Worm (Caenorhabditis elegans): ENCODE results near the gene trf-1.

trf-1 gene

ce11 chrIII:13464493-13465362, 34.5 kb downstream of the trf-1 start, which contains the start of gene kel-3 (continued):
- TF ChIP-seq tlf-1 (GFP tag; optimal IDR thresholded peaks at IDR 0.05) (peak; percentile 97), hmg-20 (GFP tag; IDR thresholded peaks at IDR 0.05) (peak; percentile 34; the same call in 1 of the 2 replicates), B0261.1 (tag; optimal IDR thresholded peaks at IDR 0.05) (peak; percentile 38), unc-130 (GFP tag; optimal IDR thresholded peaks at IDR 0.05) (peak; percentile 97), ccch-3 (GFP tag; optimal IDR thresholded peaks at IDR 0.05) (peak; percentile 42), madf-6 (GFP tag; IDR thresholded peaks at IDR 0.05) (peak; percentile 85), K12H6.12 (tag; optimal IDR thresholded peaks at IDR 0.05) (peak; percentile 25), sptf-2 (GFP tag; optimal IDR thresholded peaks at IDR 0.05) (no peak), madf-3 (GFP tag; IDR thresholded peaks at IDR 0.05) (peak; percentile 87), ama-1 (optimal IDR thresholded peaks at IDR 0.05) (peak; percentile 97), ama-1 (GFP tag; optimal IDR thresholded peaks at IDR 0.05) (peak; percentile 50 to 96), F10E7.11 (tag; optimal IDR thresholded peaks at IDR 0.05) (peak; percentile 97), tbx-9 (tag; optimal IDR thresholded peaks at IDR 0.05; ENCODE audit: borderline replicate concordance) (peak; percentile 75), dpl-1 (GFP tag; optimal IDR thresholded peaks at IDR 0.05) (no peak), F39B2.1 (GFP tag; IDR thresholded peaks at IDR 0.05) (peak; percentile 84), ekl-4 (GFP tag; IDR thresholded peaks at IDR 0.05) (peak; percentile 97), sdz-38 (tag; optimal IDR thresholded peaks at IDR 0.05) (no peak), him-1 (tag; optimal IDR thresholded peaks at IDR 0.05) (peak; percentile 54), cebp-2 (GFP tag; IDR thresholded peaks at IDR 0.05) (no peak; the same call in 1 of the 2 replicates), lir-1 (GFP tag; conservative IDR thresholded peaks at IDR 0.05) (no peak), ztf-3 (GFP tag; optimal IDR thresholded peaks at IDR 0.05) (peak; percentile 91), ceh-91 (GFP tag; IDR thresholded peaks at IDR 0.05) (no peak), somi-1 (GFP tag; optimal IDR thresholded peaks at IDR 0.05) (peak; percentile 77), ceh-27 (GFP tag; optimal IDR thresholded peaks at IDR 0.05) (peak; percentile 27), mxl-1 (tag; optimal IDR thresholded peaks at IDR 0.05) (peak; percentile 75), F55B11.4 (tag; optimal IDR thresholded peaks at IDR 0.05; ENCODE audit: borderline replicate concordance, insufficient read depth) (no peak), nfya-1 (tag; optimal IDR thresholded peaks at IDR 0.05; ENCODE audit: borderline replicate concordance, insufficient read depth) (no peak), athp-1 (tag; optimal IDR thresholded peaks at IDR 0.05) (peak; percentile 98), mel-28 (tag; optimal IDR thresholded peaks at IDR 0.05; ENCODE audit: borderline replicate concordance) (peak; percentile 21), nfya-2 (GFP tag; IDR thresholded peaks at IDR 0.05) (peak; percentile 83; the same call in 1 of the 2 replicates), rcor-1 (GFP tag; IDR thresholded peaks at IDR 0.05) (peak; percentile 74), hmg-1.2 (GFP tag; IDR thresholded peaks at IDR 0.05) (peak; percentile 56), F57C9.4 (tag; optimal IDR thresholded peaks at IDR 0.05) (peak; percentile 92), let-607 (tag; optimal IDR thresholded peaks at IDR 0.05) (peak; percentile 60 to 71), nfyb-1 (GFP tag; IDR thresholded peaks at IDR 0.05) (peak; percentile 94), pbrm-1 (GFP tag; IDR thresholded peaks at IDR 0.05) (peak; percentile 86), bed-2 (GFP tag; IDR thresholded peaks at IDR 0.05) (no peak)

ce11 chrIII:13465918-13466592, 35.8 kb downstream of the trf-1 start, which contains the start of gene cdk-5:
TSS of gene cdk-5 (minus strand) at chrIII:13466342.
- TF ChIP-seq chd-7 (tag; optimal IDR thresholded peaks at IDR 0.05) (no peak), snpc-4 (GFP tag; optimal IDR thresholded peaks at IDR 0.05) (no peak), snpc-4 (tag; optimal IDR thresholded peaks at IDR 0.05) (peak in 2 of 4 experiments; percentile 54 to 62), ceh-27 (GFP tag; optimal IDR thresholded peaks at IDR 0.05) (peak; percentile 27), somi-1 (GFP tag; optimal IDR thresholded peaks at IDR 0.05) (no peak), akir-1 (GFP tag; optimal IDR thresholded peaks at IDR 0.05) (no peak), Y79H2A.3 (GFP tag; conservative IDR thresholded peaks at IDR 0.05) (no peak), nfya-2 (GFP tag; IDR thresholded peaks at IDR 0.05) (no peak), hmg-20 (GFP tag; IDR thresholded peaks at IDR 0.05) (no peak), F22D6.2 (tag; optimal IDR thresholded peaks at IDR 0.05) (no peak), mxl-1 (tag; optimal IDR thresholded peaks at IDR 0.05) (no peak), lsl-1 (GFP tag; optimal IDR thresholded peaks at IDR 0.05) (peak; percentile 51), K12H6.12 (tag; optimal IDR thresholded peaks at IDR 0.05) (peak; percentile 19), attf-3 (GFP tag; conservative IDR thresholded peaks at IDR 0.05) (no peak), die-1 (tag; optimal IDR thresholded peaks at IDR 0.05) (no peak)
